Worm (Caenorhabditis elegans): ENCODE data around the gene C35D10.10.

ce11 chrIII:4887291-4887690, 25.7 kb upstream of the C35D10.10 start, which contains the start of gene clec-6:
- TF ChIP-seq mdl-1 (tag; optimal IDR thresholded peaks at IDR 0.05) (no peak), pqm-1 (tag; optimal IDR thresholded peaks at IDR 0.05) (no peak), ceh-82 (tag; optimal IDR thresholded peaks at IDR 0.05) (no peak), egl-27 (tag; optimal IDR thresholded peaks at IDR 0.05) (no peak), nhr-237 (tag; optimal IDR thresholded peaks at IDR 0.05) (no peak), fkh-10 (GFP tag; optimal IDR thresholded peaks at IDR 0.05) (no peak), ztf-11 (tag; optimal IDR thresholded peaks at IDR 0.05) (no peak), tbx-2 (tag; optimal IDR thresholded peaks at IDR 0.05) (no peak), nhr-76 (tag; optimal IDR thresholded peaks at IDR 0.05) (no peak), nhr-19 (GFP tag; conservative IDR thresholded peaks at IDR 0.05) (no peak), ces-1 (GFP tag; optimal IDR thresholded peaks at IDR 0.05) (no peak), mep-1 (tag; optimal IDR thresholded peaks at IDR 0.05) (no peak), aly-2 (tag; optimal IDR thresholded peaks at IDR 0.05) (no peak)

Measured in whole organism, L1 larva.